Fruit fly (Drosophila melanogaster) whole organism, embryonic: Measurements from ENCODE around the gene por.

Experiments
- Adf1 ChIP-seq: fragments of 200-800 bp; sonication (Bioruptor generic); IDR thresholded peaks from 2 replicates; pipeline ENCODE4 v1.3.6; 2022; ENCODE audit warnings: missing biosample characterization, missing genetic modification characterization
- Atf6 ChIP-seq: fragments of 200-800 bp; sonication (Bioruptor generic); IDR thresholded peaks from 2 replicates; pipeline ENCODE4 v1.3.6; 2022; ENCODE audit warnings: missing biosample characterization, missing genetic modification characterization
- B-H2 ChIP-seq: fragments of 200-800 bp; sonication (Bioruptor generic); optimal IDR thresholded peaks from 2 replicates; lab custom pipeline; 2018; ENCODE audit warnings: missing biosample characterization, mild to moderate bottlenecking, missing genetic modification characterization
- CG10274 ChIP-seq: fragments of 200-800 bp; sonication (Bioruptor generic); optimal IDR thresholded peaks from 3 replicates; lab custom pipeline; 2017; ENCODE audit warnings: missing biosample characterization, mild to moderate bottlenecking, missing genetic modification characterization
- CG10321 ChIP-seq: fragments of 200-800 bp; sonication (Bioruptor generic); IDR thresholded peaks from 2 replicates; pipeline ENCODE4 v1.3.6; 2022; ENCODE audit warnings: missing biosample characterization, missing genetic modification characterization
- CG10565 ChIP-seq: fragments of 200-800 bp; sonication (Bioruptor generic); optimal IDR thresholded peaks from 3 replicates; lab custom pipeline; 2016; ENCODE audit warnings: missing biosample characterization, mild to moderate bottlenecking, missing genetic modification characterization
- CG11695 ChIP-seq: fragments of 200-800 bp; sonication (Bioruptor generic); IDR thresholded peaks from 3 replicates; pipeline ENCODE4 v1.3.6; 2022; ENCODE audit warnings: missing biosample characterization, missing genetic modification characterization
- CG12104 ChIP-seq: fragments of 200-800 bp; sonication (Bioruptor generic); optimal IDR thresholded peaks from 3 replicates; lab custom pipeline; 2016; ENCODE audit warnings: missing biosample characterization, missing genetic modification characterization
- CG12155 ChIP-seq: fragments of 200-800 bp; sonication (Bioruptor generic); optimal IDR thresholded peaks from 3 replicates; lab custom pipeline; 2016; ENCODE audit warnings: missing biosample characterization, missing genetic modification characterization
- CG12236 ChIP-seq: fragments of 200-800 bp; sonication (Bioruptor generic); optimal IDR thresholded peaks from 2 replicates; lab custom pipeline; 2016; ENCODE audit warnings: missing biosample characterization, missing genetic modification characterization
- CG12659 ChIP-seq: fragments of 200-800 bp; sonication (Bioruptor generic); optimal IDR thresholded peaks from 3 replicates; lab custom pipeline; 2017; ENCODE audit warnings: mild to moderate bottlenecking, missing biosample characterization, missing genetic modification reagents, missing genetic modification characterization
- CG13624 ChIP-seq: fragments of 200-800 bp; sonication (Bioruptor generic); optimal IDR thresholded peaks from 2 replicates; lab custom pipeline; 2016; ENCODE audit warnings: missing biosample characterization, missing genetic modification characterization
- CG15514 ChIP-seq: fragments of 200-800 bp; sonication (Bioruptor generic); optimal IDR thresholded peaks from 3 replicates; lab custom pipeline; 2017; ENCODE audit warnings: missing biosample characterization, missing genetic modification characterization, mild to moderate bottlenecking, moderate library complexity, missing genetic modification reagents
- CG32532 ChIP-seq: fragments of 200-800 bp; sonication (Bioruptor generic); IDR thresholded peaks from 2 replicates; pipeline ENCODE4 v1.3.6; 2022; ENCODE audit warnings: missing biosample characterization, missing genetic modification characterization
- CG4328 ChIP-seq: fragments of 200-800 bp; sonication (Bioruptor generic); optimal IDR thresholded peaks from 3 replicates; lab custom pipeline; 2017; ENCODE audit warnings: missing biosample characterization, missing genetic modification reagents, missing genetic modification characterization
- CG4424 ChIP-seq: fragments of 200-800 bp; sonication (Bioruptor generic); optimal IDR thresholded peaks from 3 replicates; lab custom pipeline; 2016; ENCODE audit warnings: missing biosample characterization, missing genetic modification characterization
- CG7357 ChIP-seq: fragments of 200-800 bp; sonication (Bioruptor generic); IDR thresholded peaks from 3 replicates; pipeline ENCODE4 v1.3.6; 2022; ENCODE audit warnings: missing biosample characterization, missing genetic modification characterization
- CG7987 ChIP-seq: fragments of 200-800 bp; sonication (Bioruptor generic); optimal IDR thresholded peaks from 2 replicates; lab custom pipeline; 2018; ENCODE audit warnings: missing biosample characterization, mild to moderate bottlenecking, missing genetic modification characterization, moderate library complexity
- CG8290 ChIP-seq, 3 experiments: fragments of 200-800 bp; sonication (Bioruptor generic); optimal IDR thresholded peaks; 2 replicates each; lab custom pipeline; 2016 to 2019; ENCODE audit warnings: missing biosample characterization in 3 of 3, missing genetic modification characterization in 3 of 3, mild to moderate bottlenecking in 2 of 3, moderate library complexity in 1 of 3
- CG9609 ChIP-seq: fragments of 200-800 bp; sonication (Bioruptor generic); optimal IDR thresholded peaks from 3 replicates; lab custom pipeline; 2016; ENCODE audit warnings: missing biosample characterization, missing genetic modification characterization
- CTCF ChIP-seq: fragments of 200-800 bp; sonication (Bioruptor generic); optimal IDR thresholded peaks from 2 replicates; lab custom pipeline; 2017; ENCODE audit warnings: missing biosample characterization, mild to moderate bottlenecking, missing genetic modification characterization, moderate library complexity
- D19B ChIP-seq: fragments of 200-800 bp; sonication (Bioruptor generic); optimal IDR thresholded peaks from 2 replicates; lab custom pipeline; 2017; ENCODE audit warnings: missing biosample characterization, mild to moderate bottlenecking, missing genetic modification characterization
- E2f2 ChIP-seq: fragments of 200-800 bp; sonication (Bioruptor generic); IDR thresholded peaks from 2 replicates; pipeline ENCODE4 v1.3.6; 2022; ENCODE audit warnings: missing biosample characterization, missing genetic modification characterization
- Ets65A ChIP-seq: fragments of 200-800 bp; sonication (Bioruptor generic); peaks from one replicate; lab custom pipeline; 2016; ENCODE audit warnings: missing biosample characterization, missing genetic modification characterization
- Ets97D ChIP-seq: fragments of 200-800 bp; sonication (Bioruptor generic); optimal IDR thresholded peaks from 3 replicates; lab custom pipeline; 2016; ENCODE audit warnings: missing biosample characterization, missing genetic modification characterization
- Hand ChIP-seq: fragments of 200-800 bp; sonication (Bioruptor generic); optimal IDR thresholded peaks from 2 replicates; lab custom pipeline; 2017; ENCODE audit warnings: mild to moderate bottlenecking, missing biosample characterization, missing genetic modification reagents, missing genetic modification characterization
- Hr78 ChIP-seq, 2 experiments: fragments of 200-800 bp in 1 of 2; fragments of >200 bp in 1 of 2; sonication (Bioruptor generic) in 1 of 2; optimal IDR thresholded peaks; 2 replicates each; lab custom pipeline; 2017 to 2019; ENCODE audit warnings: missing biosample characterization in 2 of 2, missing genetic modification characterization in 2 of 2, mild to moderate bottlenecking in 1 of 2, moderate library complexity in 1 of 2
- NC2α ChIP-seq: fragments of 200-800 bp; sonication (Bioruptor generic); optimal IDR thresholded peaks from 2 replicates; lab custom pipeline; 2016; ENCODE audit warnings: missing biosample characterization, missing genetic modification characterization
- Neu2 ChIP-seq: fragments of 200-800 bp; sonication (Bioruptor generic); optimal IDR thresholded peaks from 3 replicates; lab custom pipeline; 2016; ENCODE audit warnings: missing biosample characterization, missing genetic modification characterization, borderline replicate concordance
- Optix ChIP-seq: fragments of 200-800 bp; sonication (Bioruptor generic); IDR thresholded peaks from 3 replicates; pipeline ENCODE4 v1.3.6; 2022; ENCODE audit warnings: missing biosample characterization, missing genetic modification characterization
- Poxn ChIP-seq: fragments of 200-800 bp; sonication (Bioruptor generic); IDR thresholded peaks from 2 replicates; pipeline ENCODE4 v1.3.6; 2022; ENCODE audit warnings: missing biosample characterization, missing genetic modification characterization
- Scr ChIP-seq: fragments of 200-800 bp; sonication (Bioruptor generic); IDR thresholded peaks from 2 replicates; pipeline ENCODE4 v1.3.6; 2022; ENCODE audit warnings: missing biosample characterization, missing genetic modification characterization; ENCODE audit not compliant: partially characterized antibody
- Tbp ChIP-seq: fragments of >200 bp; optimal IDR thresholded peaks from 2 replicates; lab custom pipeline; 2018; ENCODE audit warnings: missing biosample characterization, missing genetic modification characterization
- ash1 ChIP-seq: fragments of 200-800 bp; sonication (Bioruptor generic); optimal IDR thresholded peaks from 2 replicates; lab custom pipeline; 2018; ENCODE audit warnings: missing biosample characterization, mild to moderate bottlenecking, missing genetic modification characterization
- bbx ChIP-seq: fragments of 200-800 bp; sonication (Bioruptor generic); IDR thresholded peaks from 2 replicates; pipeline ENCODE4 v1.3.6; 2022; ENCODE audit warnings: missing biosample characterization, missing genetic modification characterization; ENCODE audit not compliant: partially characterized antibody
- ci ChIP-seq: fragments of 200-800 bp; sonication (Bioruptor generic); IDR thresholded peaks from 3 replicates; pipeline ENCODE4 v1.3.6; 2022; ENCODE audit warnings: missing biosample characterization, missing genetic modification characterization
- dimm ChIP-seq: fragments of 200-800 bp; sonication (Bioruptor generic); IDR thresholded peaks from 2 replicates; pipeline ENCODE4 v1.3.6; 2022; ENCODE audit warnings: missing biosample characterization, missing genetic modification characterization
- dpn ChIP-seq, 2 experiments: fragments of 200-800 bp; sonication (Bioruptor generic); optimal IDR thresholded peaks; 3 replicates each; lab custom pipeline; 2016; ENCODE audit warnings: missing biosample characterization in 2 of 2, missing genetic modification characterization in 2 of 2
- fru ChIP-seq: fragments of >200 bp; optimal IDR thresholded peaks from 2 replicates; lab custom pipeline; 2017
- gfzf ChIP-seq: fragments of 200-800 bp; sonication (Bioruptor generic); optimal IDR thresholded peaks from 2 replicates; lab custom pipeline; 2016; ENCODE audit warnings: missing biosample characterization, mild to moderate bottlenecking, missing genetic modification characterization, moderate library complexity
- jing ChIP-seq: fragments of 200-800 bp; sonication (Bioruptor generic); optimal IDR thresholded peaks from 2 replicates; lab custom pipeline; 2018; ENCODE audit warnings: missing biosample characterization, mild to moderate bottlenecking, missing genetic modification characterization
- luna ChIP-seq: fragments of 200-800 bp; sonication (Bioruptor generic); optimal IDR thresholded peaks from 2 replicates; lab custom pipeline; 2016; ENCODE audit warnings: missing biosample characterization, missing genetic modification characterization
- maf-S ChIP-seq: fragments of 200-800 bp; sonication (Bioruptor generic); optimal IDR thresholded peaks from 2 replicates; lab custom pipeline; 2016; ENCODE audit warnings: missing biosample characterization, missing genetic modification characterization
- mirr ChIP-seq: fragments of 200-800 bp; sonication (Bioruptor generic); optimal IDR thresholded peaks from 3 replicates; lab custom pipeline; 2018; ENCODE audit warnings: missing biosample characterization, mild to moderate bottlenecking, missing genetic modification characterization
- nmo ChIP-seq: fragments of 200-800 bp; sonication (Bioruptor generic); optimal IDR thresholded peaks from 2 replicates; lab custom pipeline; 2018; ENCODE audit warnings: missing biosample characterization, mild to moderate bottlenecking, missing genetic modification characterization, moderate library complexity
- onecut ChIP-seq: fragments of 200-800 bp; sonication (Bioruptor generic); IDR thresholded peaks from 2 replicates; pipeline ENCODE4 v1.3.6; 2022; ENCODE audit warnings: missing biosample characterization, missing genetic modification characterization
- p53 ChIP-seq: fragments of 200-800 bp; sonication (Bioruptor generic); optimal IDR thresholded peaks from 2 replicates; lab custom pipeline; 2016; ENCODE audit warnings: missing biosample characterization, missing genetic modification characterization
- phol ChIP-seq: fragments of 200-800 bp; sonication (Bioruptor generic); optimal IDR thresholded peaks from 3 replicates; lab custom pipeline; 2018; ENCODE audit warnings: missing biosample characterization, mild to moderate bottlenecking, missing genetic modification characterization, moderate library complexity
- row ChIP-seq: fragments of 200-800 bp; sonication (Bioruptor generic); IDR thresholded peaks from 3 replicates; pipeline ENCODE4 v1.3.6; 2022; ENCODE audit warnings: missing biosample characterization, missing genetic modification characterization
- tin ChIP-seq: fragments of 200-800 bp; sonication (Bioruptor generic); optimal IDR thresholded peaks from 3 replicates; lab custom pipeline; 2016; ENCODE audit warnings: missing biosample characterization, missing genetic modification characterization
- trem ChIP-seq: fragments of 200-800 bp; optimal IDR thresholded peaks from 3 replicates; lab custom pipeline; 2019; ENCODE audit warnings: missing biosample characterization, mild to moderate bottlenecking, missing genetic modification characterization, moderate library complexity
- wdn ChIP-seq: fragments of 200-800 bp; sonication (Bioruptor generic); IDR thresholded peaks from 2 replicates; pipeline ENCODE4 v1.3.6; 2022; ENCODE audit warnings: missing biosample characterization, missing genetic modification characterization
- zf30C ChIP-seq: fragments of 200-800 bp; sonication (Bioruptor generic); optimal IDR thresholded peaks from 3 replicates; lab custom pipeline; 2018; ENCODE audit warnings: missing biosample characterization, mild to moderate bottlenecking, missing genetic modification characterization

por gene

dm6 chrX:18379791-18380190 is at the start of gene por, which contains the start of gene CG6179:
Gene por, minus strand, starts transcription at chrX:18379854.
Gene CG6179, plus strand, starts transcription at chrX:18380082.
- TF ChIP-seq tin (GFP tag; lab: Kevin White, UChicago) (no peak), mirr (GFP tag; lab: Kevin White, UChicago) (no peak), CG32532 (no peak), ash1 (no peak), NC2α (GFP tag; lab: Kevin White, UChicago) (no peak), CG13624 (GFP tag; lab: Kevin White, UChicago) (no peak), Neu2 (GFP tag; lab: Kevin White, UChicago) (no peak), CG12155 (no peak), jing (no peak), CG10274 (GFP tag; lab: Kevin White, UChicago) (no peak), maf-S (GFP tag; lab: Kevin White, UChicago) (no peak), CG8290 (GFP tag; optimal IDR thresholded peaks at IDR 0.05; lab: Kevin White, UChicago) (no peak), CG8290 (tag; optimal IDR thresholded peaks at IDR 0.05; lab: Kevin White, UChicago) (no peak), CG15514 (no peak), luna (GFP tag; lab: Kevin White, UChicago) (no peak), Adf1 (GFP tag; lab: Robert Waterston, UW) (no peak), CG12659 (GFP tag; lab: Kevin White, UChicago) (peak; percentile 20), Ets97D (GFP tag; lab: Kevin White, UChicago) (peak; percentile 19), D19B (no peak), B-H2 (GFP tag; lab: Kevin White, UChicago) (no peak), zf30C (no peak), Hand (GFP tag; lab: Kevin White, UChicago) (no peak), p53 (GFP tag; lab: Kevin White, UChicago) (no peak), Hr78 (GFP tag; optimal IDR thresholded peaks at IDR 0.05; lab: Kevin White, UChicago) (no peak), CG10565 (GFP tag; lab: Kevin White, UChicago) (no peak), CG7357 (no peak), Scr (GFP tag; lab: Robert Waterston, UW) (no peak), dimm (no peak), wdn (GFP tag; lab: Robert Waterston, UW) (no peak), Ets65A (no peak), Poxn (GFP tag; lab: Robert Waterston, UW) (no peak), CG4328 (GFP tag; lab: Kevin White, UChicago) (no peak), CG7987 (GFP tag; lab: Kevin White, UChicago) (no peak), nmo (peak; percentile 28), Atf6 (GFP tag; lab: Robert Waterston, UW) (no peak), CG12104 (GFP tag; lab: Kevin White, UChicago) (no peak), ci (GFP tag; lab: Robert Waterston, UW) (no peak), fru (lab: Kevin White, UChicago) (no peak), CG12236 (GFP tag; lab: Kevin White, UChicago) (no peak), E2f2 (GFP tag; lab: Robert Waterston, UW) (no peak; the same call in 1 of the 2 replicates), dpn (GFP tag; optimal IDR thresholded peaks at IDR 0.05; lab: Kevin White, UChicago) (no peak), gfzf (peak; percentile 70), Tbp (GFP tag; lab: Kevin White, UChicago) (no peak), CTCF (GFP tag; lab: Kevin White, UChicago) (no peak), trem (tag; lab: Kevin White, UChicago) (peak; percentile 31), CG10321 (GFP tag; lab: Robert Waterston, UW) (no peak), Optix (GFP tag; lab: Robert Waterston, UW) (no peak), CG11695 (GFP tag; lab: Robert Waterston, UW) (no peak), row (GFP tag; lab: Robert Waterston, UW) (peak; percentile 64), CG9609 (GFP tag; lab: Kevin White, UChicago) (no peak), bbx (no peak), onecut (GFP tag; lab: Robert Waterston, UW) (no peak), phol (peak; percentile 11), CG4424 (GFP tag; lab: Kevin White, UChicago) (no peak)
